Fruit fly (Drosophila melanogaster): ENCODE results near the gene CG18675.

CG18675 gene

dm6 chr3L:4173584-4173983, at the start of gene CG18675:
Gene CG18675 (plus strand): TSS chr3L:4173884.
- TF ChIP-seq Dll (optimal IDR thresholded peaks at IDR 0.05) (no peak), psq (optimal IDR thresholded peaks at IDR 0.05) (no peak), usp (GFP tag; optimal IDR thresholded peaks at IDR 0.05) (no peak), EcR (GFP tag; optimal IDR thresholded peaks at IDR 0.05) (no peak), pan (optimal IDR thresholded peaks at IDR 0.05) (no peak), CG8478 (optimal IDR thresholded peaks at IDR 0.05) (no peak)

dm6 chr3L:4125709-4126108, 48.0 kb upstream of the CG18675 start:
- TF ChIP-seq CG8478 (optimal IDR thresholded peaks at IDR 0.05): no peak
- TF ChIP-seq usp (GFP tag; optimal IDR thresholded peaks at IDR 0.05): no peak
- TF ChIP-seq EcR (GFP tag; optimal IDR thresholded peaks at IDR 0.05): no peak
- no peak for TF ChIP-seq Dll (optimal IDR thresholded peaks at IDR 0.05)
- TF ChIP-seq pan (optimal IDR thresholded peaks at IDR 0.05): no peak
- no peak for TF ChIP-seq psq (optimal IDR thresholded peaks at IDR 0.05)

- no peak for TF ChIP-seq psq (optimal IDR thresholded peaks at IDR 0.05)
- no peak for TF ChIP-seq pan (optimal IDR thresholded peaks at IDR 0.05)
Observed at dm6 chr3L:4128579-4128978, 45.1 kb upstream of the CG18675 start.

DNA sequence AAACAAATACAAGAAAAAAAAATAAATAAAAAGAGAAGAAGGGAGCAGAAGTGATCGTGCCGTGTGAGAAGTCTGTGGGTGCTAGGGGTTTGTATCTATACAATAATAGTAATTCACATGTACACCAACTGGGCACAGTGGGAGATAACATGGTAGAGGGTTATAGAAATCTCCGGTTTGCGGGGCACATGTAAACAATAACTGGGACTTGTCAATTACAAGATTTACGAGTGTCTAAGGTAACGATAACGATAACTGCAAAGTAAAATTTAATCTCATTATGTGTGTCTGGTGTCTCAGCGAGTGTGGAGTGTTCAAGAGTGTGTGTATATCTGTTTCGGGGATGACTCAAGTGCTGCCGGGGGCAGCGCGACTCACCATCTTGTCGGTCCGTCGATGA, 42.9 kb upstream of the CG18675 start:
- TF ChIP-seq psq (optimal IDR thresholded peaks at IDR 0.05) (no peak), Dll (optimal IDR thresholded peaks at IDR 0.05) (no peak), usp (GFP tag; optimal IDR thresholded peaks at IDR 0.05) (no peak)

DNA sequence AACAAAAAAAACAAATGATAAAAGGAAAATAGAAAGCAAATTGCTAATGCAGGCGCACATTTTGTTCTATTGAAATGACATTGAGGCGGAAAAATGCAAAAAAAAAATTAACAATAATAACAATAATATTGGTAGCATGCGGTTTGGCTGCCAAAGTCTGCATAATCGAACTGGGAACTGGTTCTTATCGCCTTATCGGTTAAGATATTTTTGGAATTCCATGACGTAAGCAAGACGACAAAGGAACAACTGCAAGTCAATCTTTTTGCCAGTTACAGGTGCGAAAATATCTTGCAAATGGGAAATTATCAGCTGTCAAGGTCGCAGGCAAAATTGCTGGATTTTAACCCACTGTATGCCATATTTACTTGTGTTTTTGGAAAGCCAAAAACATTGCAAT, 41.1 kb upstream of the CG18675 start:
- TF ChIP-seq usp (GFP tag; optimal IDR thresholded peaks at IDR 0.05): no peak
- TF ChIP-seq EcR (GFP tag; optimal IDR thresholded peaks at IDR 0.05): no peak
- TF ChIP-seq Dll (optimal IDR thresholded peaks at IDR 0.05): no peak
- TF ChIP-seq CG8478 (optimal IDR thresholded peaks at IDR 0.05): no peak
- TF ChIP-seq psq (optimal IDR thresholded peaks at IDR 0.05): no peak
- TF ChIP-seq pan (optimal IDR thresholded peaks at IDR 0.05): no peak

DNA sequence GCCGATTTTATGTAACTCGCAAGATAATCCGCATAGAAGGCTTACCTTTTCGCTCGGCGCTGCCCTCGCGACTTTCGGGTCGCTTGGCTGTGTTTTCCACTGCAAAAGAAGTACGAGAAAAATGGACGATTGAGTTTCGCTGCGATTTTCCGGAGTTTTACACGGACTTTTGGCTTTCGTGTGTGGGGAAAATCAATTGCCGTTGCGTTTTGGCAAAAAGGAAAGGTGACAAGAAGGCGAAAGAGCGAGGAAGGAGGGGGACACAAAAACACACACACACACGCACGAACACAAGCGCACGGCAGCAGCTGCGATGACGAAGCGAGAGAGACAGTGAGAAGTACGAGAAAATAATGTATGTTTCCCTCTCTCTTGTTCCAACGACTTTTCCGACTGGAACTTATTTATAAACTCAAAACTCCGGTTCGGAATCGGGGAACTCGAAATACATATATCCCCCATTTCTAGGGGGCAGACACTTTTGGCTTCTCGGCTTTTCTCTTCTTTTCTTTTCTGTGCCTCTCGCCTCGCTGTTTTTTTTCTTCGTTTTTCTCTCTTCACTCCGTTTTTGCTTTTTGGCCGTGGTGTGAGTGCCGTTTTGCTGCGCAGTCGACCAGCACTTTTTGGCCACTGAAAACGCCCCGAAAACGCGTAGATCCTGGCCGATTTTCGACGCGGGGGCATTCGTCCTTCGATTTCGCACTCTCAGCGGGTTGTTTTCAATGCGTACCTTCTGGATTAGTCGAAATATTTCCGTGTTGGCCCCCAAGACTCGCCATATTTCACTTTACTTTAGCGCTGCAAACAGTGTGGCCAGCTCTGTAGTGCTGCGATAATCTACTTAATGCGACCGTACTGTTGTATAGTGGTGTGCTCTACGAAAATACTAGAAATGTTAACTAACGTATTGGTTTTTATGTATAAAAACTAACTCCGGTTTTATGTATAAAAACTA, 39.7 kb upstream of the CG18675 start, which contains the start of gene ens:
Gene ens, minus strand, starts transcription at position 827 of the 955 bp plus-strand sequence.
- TF ChIP-seq usp (GFP tag; optimal IDR thresholded peaks at IDR 0.05): no peak
- no peak for TF ChIP-seq Dll (optimal IDR thresholded peaks at IDR 0.05)
- TF ChIP-seq EcR (GFP tag; optimal IDR thresholded peaks at IDR 0.05): no peak
- TF ChIP-seq pan (optimal IDR thresholded peaks at IDR 0.05): no peak
- TF ChIP-seq psq (optimal IDR thresholded peaks at IDR 0.05): no peak
- no peak for TF ChIP-seq CG8478 (optimal IDR thresholded peaks at IDR 0.05)

DNA sequence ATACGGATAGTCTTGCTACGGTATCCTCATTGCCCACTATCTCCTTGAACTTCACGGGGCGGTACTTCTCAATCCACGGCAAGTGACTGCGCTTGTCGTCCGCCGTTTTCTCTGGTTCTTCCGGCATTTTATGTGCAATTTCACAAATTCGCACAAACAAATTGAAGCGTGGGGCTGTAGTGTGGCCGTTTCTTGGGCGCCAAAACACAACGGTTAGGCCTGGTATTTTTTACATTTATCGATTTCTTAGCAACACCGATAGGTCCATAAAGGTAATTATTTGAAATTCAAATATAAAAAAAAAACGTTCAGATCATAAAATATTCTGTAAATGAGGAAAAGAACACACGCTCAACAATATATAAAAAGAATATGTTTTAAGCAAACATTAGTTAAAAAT, 37.8 kb upstream of the CG18675 start, which contains the start of gene RfC4:
Gene RfC4, minus strand, starts transcription at position 182 of the 400 bp plus-strand sequence.
- TF ChIP-seq usp (GFP tag; optimal IDR thresholded peaks at IDR 0.05) (no peak), Dll (optimal IDR thresholded peaks at IDR 0.05) (no peak)

DNA sequence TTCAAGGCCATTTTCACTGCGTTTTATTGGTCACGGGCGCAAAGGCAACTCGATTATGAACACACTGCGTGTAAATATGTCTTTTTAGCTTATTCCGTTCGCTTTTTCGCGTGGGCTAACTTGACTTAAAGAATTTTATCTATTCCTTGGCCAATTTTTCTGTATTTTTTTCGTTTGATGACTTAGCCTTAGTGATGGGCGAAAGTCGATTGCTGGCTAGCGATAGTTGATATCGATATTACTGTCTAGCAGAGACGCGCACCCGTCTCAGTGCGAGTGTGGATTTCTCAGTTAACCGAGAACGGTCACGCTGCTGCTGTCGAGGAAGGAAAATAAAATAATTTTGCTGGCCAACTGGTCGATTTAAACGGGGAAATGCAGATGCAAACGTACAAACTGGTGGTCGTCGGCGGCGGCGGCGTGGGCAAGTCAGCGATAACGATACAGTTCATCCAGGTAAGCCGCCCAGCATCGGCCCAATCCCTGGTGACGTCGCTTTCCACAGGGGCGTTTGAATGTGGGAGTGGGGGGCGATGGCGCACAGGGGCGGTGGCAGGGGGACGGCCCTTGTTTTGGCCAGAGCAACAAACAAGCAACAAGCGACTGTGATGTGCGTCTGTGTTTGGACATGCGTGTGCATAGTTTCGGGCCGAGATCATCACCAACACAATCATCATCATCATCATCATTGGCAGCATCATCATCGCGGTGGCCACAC, 34.7 kb upstream of the CG18675 start, which contains the start of the genes Rop and Ras64B:
Gene Rop, minus strand, starts transcription at position 193 of the 718 bp plus-strand sequence.
Gene Ras64B, plus strand, starts transcription at position 273 of the 718 bp plus-strand sequence.
- no peak for TF ChIP-seq Dll (optimal IDR thresholded peaks at IDR 0.05)
- no peak for TF ChIP-seq pan (optimal IDR thresholded peaks at IDR 0.05)
- no peak for TF ChIP-seq CG8478 (optimal IDR thresholded peaks at IDR 0.05)
- no peak for TF ChIP-seq psq (optimal IDR thresholded peaks at IDR 0.05)
- TF ChIP-seq usp (GFP tag; optimal IDR thresholded peaks at IDR 0.05): no peak
- TF ChIP-seq EcR (GFP tag; optimal IDR thresholded peaks at IDR 0.05): no peak

DNA sequence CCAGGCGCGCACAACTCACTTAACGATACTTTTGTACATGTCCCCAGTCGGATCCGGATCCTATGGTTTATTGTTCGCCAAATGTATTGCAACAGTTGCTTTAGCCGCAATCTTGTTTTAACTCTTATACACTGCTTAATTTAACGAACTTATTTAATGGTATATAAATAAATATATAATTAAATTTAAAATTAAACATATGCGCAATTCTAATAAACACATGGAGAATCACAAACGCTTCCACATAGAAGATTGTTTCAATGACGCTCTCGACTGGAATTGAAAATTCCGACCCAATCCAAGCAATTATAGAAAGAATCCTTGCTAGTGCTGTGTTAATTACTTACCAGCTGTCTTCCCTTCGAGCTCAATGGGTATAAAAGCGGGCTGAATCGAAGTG, 32.5 kb upstream of the CG18675 start, which contains the start of gene Akh:
Gene Akh, plus strand, starts transcription at position 301 of the 400 bp plus-strand sequence.
- TF ChIP-seq psq (optimal IDR thresholded peaks at IDR 0.05) (no peak), EcR (GFP tag; optimal IDR thresholded peaks at IDR 0.05) (no peak), Dll (optimal IDR thresholded peaks at IDR 0.05) (no peak), CG8478 (optimal IDR thresholded peaks at IDR 0.05) (no peak), pan (optimal IDR thresholded peaks at IDR 0.05) (no peak), usp (GFP tag; optimal IDR thresholded peaks at IDR 0.05) (no peak)

dm6 chr3L:4142064-4142463, 31.6 kb upstream of the CG18675 start, which contains the start of gene CG32260:
Gene CG32260 (plus strand): TSS chr3L:4142364.
- TF ChIP-seq CG8478 (optimal IDR thresholded peaks at IDR 0.05): no peak
- no peak for TF ChIP-seq usp (GFP tag; optimal IDR thresholded peaks at IDR 0.05)
- no peak for TF ChIP-seq Dll (optimal IDR thresholded peaks at IDR 0.05)
- TF ChIP-seq psq (optimal IDR thresholded peaks at IDR 0.05): no peak
- TF ChIP-seq pan (optimal IDR thresholded peaks at IDR 0.05): no peak
- TF ChIP-seq EcR (GFP tag; optimal IDR thresholded peaks at IDR 0.05): no peak

DNA sequence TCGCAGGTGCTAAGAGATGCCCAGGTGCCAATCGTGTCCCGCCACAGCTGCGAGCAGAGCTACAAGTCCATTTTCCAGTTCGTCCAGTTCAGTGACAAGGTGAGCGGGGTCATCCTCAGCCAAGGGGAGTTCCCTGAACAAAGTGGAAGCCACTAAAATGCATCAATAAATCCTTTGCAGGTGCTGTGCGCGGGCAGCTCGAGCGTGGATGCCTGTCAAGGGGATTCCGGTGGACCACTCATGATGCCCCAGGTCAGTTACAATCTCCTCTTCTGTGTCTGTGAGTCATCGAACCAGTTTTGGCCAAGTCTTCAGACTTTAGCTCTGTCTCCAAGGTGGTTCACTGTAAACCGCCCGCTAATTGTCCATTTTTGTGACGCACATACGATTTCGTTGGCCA, 28.5 kb upstream of the CG18675 start:
- no peak for TF ChIP-seq CG8478 (optimal IDR thresholded peaks at IDR 0.05)
- TF ChIP-seq pan (optimal IDR thresholded peaks at IDR 0.05): no peak
- no peak for TF ChIP-seq EcR (GFP tag; optimal IDR thresholded peaks at IDR 0.05)
- no peak for TF ChIP-seq psq (optimal IDR thresholded peaks at IDR 0.05)
- no peak for TF ChIP-seq usp (GFP tag; optimal IDR thresholded peaks at IDR 0.05)
- TF ChIP-seq Dll (optimal IDR thresholded peaks at IDR 0.05): no peak

DNA sequence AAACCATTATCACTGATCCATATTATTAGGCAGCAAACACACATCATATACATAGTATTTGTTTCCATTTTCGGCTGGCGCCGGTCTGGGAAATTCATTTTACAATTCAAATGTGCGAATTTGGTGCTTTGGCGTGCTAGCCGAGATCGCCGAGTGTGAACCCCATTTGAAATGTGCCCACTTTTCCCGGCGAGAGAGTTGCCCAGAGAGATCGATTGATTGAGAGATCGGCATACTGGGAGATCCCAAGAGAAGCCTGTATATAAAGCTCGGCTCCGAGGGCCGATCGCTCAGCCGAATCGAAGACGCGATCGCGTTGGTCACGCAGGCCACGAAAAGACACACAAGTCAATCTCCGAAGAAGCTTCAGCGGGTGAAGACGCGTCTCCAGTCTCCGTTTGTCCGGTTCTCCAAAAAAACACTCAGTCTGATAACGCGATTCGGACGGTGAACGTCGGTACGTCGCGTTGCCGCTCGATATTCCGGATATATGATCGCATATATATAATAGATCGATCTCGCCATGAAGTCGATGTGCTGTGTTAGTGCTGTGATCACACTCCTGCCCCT, 25.2 kb upstream of the CG18675 start, which contains the start of gene CG1299:
Gene CG1299, plus strand, starts transcription at position 291 of the 570 bp plus-strand sequence.
- TF ChIP-seq usp (GFP tag; optimal IDR thresholded peaks at IDR 0.05) (no peak), Dll (optimal IDR thresholded peaks at IDR 0.05) (no peak), pan (optimal IDR thresholded peaks at IDR 0.05) (no peak), psq (optimal IDR thresholded peaks at IDR 0.05) (no peak), CG8478 (optimal IDR thresholded peaks at IDR 0.05) (no peak), EcR (GFP tag; optimal IDR thresholded peaks at IDR 0.05) (no peak)
